Worm (Caenorhabditis elegans): Measurements from ENCODE around the gene dolk-1.

The dolk-1 gene

DNA sequence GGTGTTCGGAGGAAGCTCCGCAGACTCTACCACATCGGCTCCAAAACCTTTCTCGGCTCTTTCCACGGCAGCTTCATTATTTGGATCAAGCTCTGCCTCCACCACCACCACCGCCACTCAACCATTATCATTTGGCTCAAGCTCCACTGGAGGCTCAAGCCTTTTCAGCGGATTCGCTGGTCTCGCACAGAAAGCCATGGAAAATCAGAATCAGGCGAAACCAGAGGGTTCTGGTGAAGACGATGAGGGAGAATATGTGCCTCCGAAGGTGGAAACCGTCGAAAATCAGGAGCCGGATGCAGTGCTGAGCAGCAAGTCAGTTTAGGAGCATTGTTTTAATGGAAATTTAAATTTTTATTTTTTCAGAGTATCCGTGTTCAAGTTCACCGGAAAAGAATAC, 16.3 kb downstream of the dolk-1 start:
- TF ChIP-seq ztf-29 (GFP tag; IDR thresholded peaks at IDR 0.05) (no peak), ref-1 (GFP tag; conservative IDR thresholded peaks at IDR 0.05) (no peak), tab-1 (GFP tag; IDR thresholded peaks at IDR 0.05) (no peak), T22C8.4 (GFP tag; IDR thresholded peaks at IDR 0.05) (no peak), klf-2 (GFP tag; conservative IDR thresholded peaks at IDR 0.05) (no peak), ztf-23 (GFP tag; IDR thresholded peaks at IDR 0.05) (no peak), cog-1 (tag; optimal IDR thresholded peaks at IDR 0.05) (no peak), flt-1 (GFP tag; IDR thresholded peaks at IDR 0.05) (no peak), med-1 (GFP tag; optimal IDR thresholded peaks at IDR 0.05; ENCODE audit: insufficient read depth) (no peak)

DNA sequence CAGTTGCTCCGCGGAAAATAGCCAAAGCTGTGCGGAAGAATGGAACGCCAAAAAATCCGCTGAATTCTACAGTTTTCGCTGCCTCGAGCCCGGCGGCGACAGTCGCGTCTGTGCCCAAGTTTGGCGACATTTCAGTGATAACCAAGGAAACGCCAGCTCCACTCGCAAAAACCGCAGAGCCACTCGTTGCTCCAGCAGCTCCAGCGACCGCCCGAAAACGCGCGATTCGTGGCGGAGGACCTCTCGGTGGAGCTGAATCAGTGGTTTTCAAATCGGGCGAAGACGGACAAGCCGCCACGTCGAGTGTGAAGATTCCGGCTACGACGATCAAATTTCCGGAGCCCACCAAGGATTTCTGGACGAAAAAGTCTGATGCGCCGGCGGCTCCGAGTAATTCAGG, 17.2 kb downstream of the dolk-1 start:
- TF ChIP-seq ztf-23 (GFP tag; IDR thresholded peaks at IDR 0.05) (no peak), klf-2 (GFP tag; conservative IDR thresholded peaks at IDR 0.05) (no peak), med-1 (GFP tag; optimal IDR thresholded peaks at IDR 0.05; ENCODE audit: insufficient read depth) (no peak), cog-1 (tag; optimal IDR thresholded peaks at IDR 0.05) (no peak), ref-1 (GFP tag; conservative IDR thresholded peaks at IDR 0.05) (no peak), flt-1 (GFP tag; IDR thresholded peaks at IDR 0.05) (no peak), tab-1 (GFP tag; IDR thresholded peaks at IDR 0.05) (no peak), T22C8.4 (GFP tag; IDR thresholded peaks at IDR 0.05) (no peak), ztf-29 (GFP tag; IDR thresholded peaks at IDR 0.05) (no peak)

DNA sequence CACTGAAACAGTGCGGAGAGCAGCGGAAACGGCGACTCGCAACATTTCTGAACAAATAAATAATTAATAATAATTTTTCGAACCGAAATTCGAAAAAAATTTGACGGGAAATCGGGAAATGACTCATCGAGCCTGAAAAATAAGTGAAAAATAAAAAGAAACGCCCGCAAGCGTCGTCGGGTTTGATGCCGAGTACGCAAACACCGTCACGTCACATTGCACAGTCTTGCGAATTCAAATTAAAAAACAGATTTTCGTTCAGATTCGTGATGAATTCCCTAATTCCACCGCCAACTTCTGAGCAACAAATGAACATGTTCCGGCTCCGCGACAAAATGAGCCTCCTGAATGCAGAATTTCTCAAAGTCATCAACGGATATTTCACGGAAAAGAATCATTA, 17.8 kb downstream of the dolk-1 start, which contains the start of the genes ndab-1 and npp-16:
ndab-1 (minus strand) TSS at position 47 of the 400 bp plus-strand sequence.
npp-16 (plus strand) TSS at position 263 of the 400 bp plus-strand sequence.
- 0 out of 2 replicates have a peak, but pooled peaks have one; percentile 36 for TF ChIP-seq flt-1 (GFP tag; IDR thresholded peaks at IDR 0.05)
- no peak for TF ChIP-seq ref-1 (GFP tag; conservative IDR thresholded peaks at IDR 0.05)
- no peak for TF ChIP-seq med-1 (GFP tag; optimal IDR thresholded peaks at IDR 0.05; ENCODE audit: insufficient read depth)
- no peak for TF ChIP-seq T22C8.4 (GFP tag; IDR thresholded peaks at IDR 0.05)

DNA sequence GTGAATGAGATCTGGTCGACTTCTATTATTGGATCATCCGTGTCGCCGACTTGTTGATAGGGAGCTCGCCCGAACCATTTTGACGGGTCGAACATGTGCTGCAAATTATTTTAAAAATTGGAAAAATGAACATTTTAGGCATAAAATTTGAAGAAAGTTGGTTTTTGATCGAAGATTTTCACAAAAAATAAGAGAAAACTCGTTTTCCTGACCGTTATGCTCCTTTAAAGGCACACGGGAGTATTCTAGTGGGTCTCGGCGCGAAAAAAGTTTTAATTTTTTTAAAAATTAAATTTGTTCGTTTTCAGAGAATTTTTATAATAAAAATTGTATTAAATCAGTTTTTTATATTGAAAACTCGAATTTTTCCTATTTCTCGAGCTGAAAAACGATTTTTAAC, 19.2 kb downstream of the dolk-1 start, which contains the start of gene Y56A3A.16:
Y56A3A.16 (minus strand) TSS at position 101 of the 400 bp plus-strand sequence.
- no peak for TF ChIP-seq ztf-23 (GFP tag; IDR thresholded peaks at IDR 0.05)
- no peak for TF ChIP-seq flt-1 (GFP tag; IDR thresholded peaks at IDR 0.05)

DNA sequence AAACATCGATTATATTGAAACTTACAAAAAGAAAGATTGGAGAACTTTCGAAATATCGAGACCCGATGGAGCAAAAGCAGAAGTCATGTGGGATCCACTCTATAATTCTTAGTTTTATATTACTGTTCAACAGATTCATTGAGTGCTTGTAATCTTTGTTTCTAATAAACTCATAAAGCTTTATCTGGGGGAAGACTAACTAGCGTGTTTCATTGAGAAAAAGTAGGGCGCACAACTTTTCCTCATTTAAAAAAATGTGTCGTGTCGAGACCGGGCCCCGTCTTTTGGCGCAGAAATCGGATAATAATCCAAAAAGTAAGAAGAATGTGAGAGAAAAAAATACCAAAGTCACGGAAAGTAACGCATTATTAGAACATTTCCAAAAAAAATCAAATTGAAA, 23.7 kb downstream of the dolk-1 start, which contains the start of gene faah-4:
faah-4 (minus strand) TSS at position 101 of the 400 bp plus-strand sequence.
- TF ChIP-seq flt-1 (GFP tag; IDR thresholded peaks at IDR 0.05) = no peak
- no peak for TF ChIP-seq T22C8.4 (GFP tag; IDR thresholded peaks at IDR 0.05)
- TF ChIP-seq ref-1 (GFP tag; conservative IDR thresholded peaks at IDR 0.05) = no peak
- no peak for TF ChIP-seq ztf-29 (GFP tag; IDR thresholded peaks at IDR 0.05)
- TF ChIP-seq tab-1 (GFP tag; IDR thresholded peaks at IDR 0.05) = no peak
- no peak for TF ChIP-seq cog-1 (tag; optimal IDR thresholded peaks at IDR 0.05)
- no peak for TF ChIP-seq klf-2 (GFP tag; conservative IDR thresholded peaks at IDR 0.05)
- TF ChIP-seq med-1 (GFP tag; optimal IDR thresholded peaks at IDR 0.05; ENCODE audit: insufficient read depth) = no peak
- no peak for TF ChIP-seq ztf-23 (GFP tag; IDR thresholded peaks at IDR 0.05)

DNA sequence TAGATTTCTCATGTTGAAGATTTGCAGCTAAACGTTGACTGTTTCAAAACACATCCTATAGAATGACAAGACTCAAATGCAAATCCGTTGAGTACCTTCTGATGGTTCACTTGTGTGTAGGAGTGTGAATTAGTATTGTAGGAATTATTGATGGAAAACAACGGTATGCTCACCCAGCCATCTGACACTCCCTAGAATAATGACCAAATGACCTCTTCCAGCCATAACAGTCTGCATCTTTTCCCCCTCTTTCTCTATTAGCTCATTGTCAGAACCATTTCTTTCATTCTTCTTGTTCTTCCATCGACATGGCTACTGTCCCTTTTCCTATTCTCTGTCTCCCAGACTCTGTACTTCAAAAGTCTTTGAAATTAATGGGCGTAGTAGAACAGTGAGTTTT, 24.8 kb downstream of the dolk-1 start, which contains the start of gene fbxb-24:
fbxb-24 (plus strand) TSS at position 301 of the 400 bp plus-strand sequence.
- TF ChIP-seq ztf-23 (GFP tag; IDR thresholded peaks at IDR 0.05) = no peak
- TF ChIP-seq T22C8.4 (GFP tag; IDR thresholded peaks at IDR 0.05) = no peak

DNA sequence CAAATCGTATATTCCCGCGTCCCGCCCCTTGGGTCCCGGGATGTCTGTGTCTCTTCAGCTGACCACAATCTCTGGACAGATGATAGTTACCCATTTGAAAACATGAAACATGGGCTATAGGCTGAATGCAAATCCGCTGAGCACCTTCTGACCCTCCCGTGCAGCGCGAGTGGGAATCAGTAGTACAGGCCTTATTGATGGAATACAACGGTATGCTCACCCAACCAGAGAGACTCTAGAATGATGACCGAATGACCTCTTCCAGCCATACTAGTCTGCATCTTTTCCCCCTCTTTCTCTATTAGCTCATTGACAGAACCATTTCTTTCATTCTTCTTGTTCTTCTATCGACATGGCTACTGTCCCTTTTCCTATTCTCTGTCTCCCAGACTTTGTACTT, 26.3 kb downstream of the dolk-1 start, which contains the start of gene sdz-33:
sdz-33 (plus strand) TSS at position 301 of the 400 bp plus-strand sequence.
- TF ChIP-seq tab-1 (GFP tag; IDR thresholded peaks at IDR 0.05) = no peak
- TF ChIP-seq med-1 (GFP tag; optimal IDR thresholded peaks at IDR 0.05; ENCODE audit: insufficient read depth) = no peak
- TF ChIP-seq ztf-23 (GFP tag; IDR thresholded peaks at IDR 0.05) = no peak
- no peak for TF ChIP-seq ztf-29 (GFP tag; IDR thresholded peaks at IDR 0.05)
- TF ChIP-seq cog-1 (tag; optimal IDR thresholded peaks at IDR 0.05) = no peak
- TF ChIP-seq ref-1 (GFP tag; conservative IDR thresholded peaks at IDR 0.05) = no peak
- no peak for TF ChIP-seq flt-1 (GFP tag; IDR thresholded peaks at IDR 0.05)
- TF ChIP-seq klf-2 (GFP tag; conservative IDR thresholded peaks at IDR 0.05) = no peak
- no peak for TF ChIP-seq T22C8.4 (GFP tag; IDR thresholded peaks at IDR 0.05)

DNA sequence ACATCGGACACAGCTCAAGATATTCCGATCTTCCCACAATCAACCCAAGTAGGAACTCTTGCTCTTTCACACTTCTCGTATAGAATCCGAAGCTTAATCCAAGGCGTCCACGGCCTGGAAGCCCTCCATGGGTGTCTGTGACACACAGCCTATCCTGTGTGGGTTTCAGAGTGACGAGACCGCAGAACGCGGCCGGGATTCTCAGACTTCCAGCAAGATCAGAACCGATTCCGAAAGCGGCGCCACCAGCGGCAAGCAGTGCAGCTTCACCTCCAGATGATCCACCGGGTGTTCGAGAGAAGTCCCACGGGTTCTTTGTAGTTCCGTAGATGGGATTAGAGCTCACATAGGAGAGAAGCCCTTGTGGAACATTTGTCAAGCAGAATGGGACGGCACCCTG, 30.7 kb downstream of the dolk-1 start:
- no peak for TF ChIP-seq cog-1 (tag; optimal IDR thresholded peaks at IDR 0.05)
- no peak for TF ChIP-seq med-1 (GFP tag; optimal IDR thresholded peaks at IDR 0.05; ENCODE audit: insufficient read depth)
- no peak for TF ChIP-seq ztf-23 (GFP tag; IDR thresholded peaks at IDR 0.05)
- no peak for TF ChIP-seq klf-2 (GFP tag; conservative IDR thresholded peaks at IDR 0.05)
- TF ChIP-seq flt-1 (GFP tag; IDR thresholded peaks at IDR 0.05) = no peak
- TF ChIP-seq T22C8.4 (GFP tag; IDR thresholded peaks at IDR 0.05) = no peak
- no peak for TF ChIP-seq ref-1 (GFP tag; conservative IDR thresholded peaks at IDR 0.05)
- no peak for TF ChIP-seq tab-1 (GFP tag; IDR thresholded peaks at IDR 0.05)
- no peak for TF ChIP-seq ztf-29 (GFP tag; IDR thresholded peaks at IDR 0.05)

DNA sequence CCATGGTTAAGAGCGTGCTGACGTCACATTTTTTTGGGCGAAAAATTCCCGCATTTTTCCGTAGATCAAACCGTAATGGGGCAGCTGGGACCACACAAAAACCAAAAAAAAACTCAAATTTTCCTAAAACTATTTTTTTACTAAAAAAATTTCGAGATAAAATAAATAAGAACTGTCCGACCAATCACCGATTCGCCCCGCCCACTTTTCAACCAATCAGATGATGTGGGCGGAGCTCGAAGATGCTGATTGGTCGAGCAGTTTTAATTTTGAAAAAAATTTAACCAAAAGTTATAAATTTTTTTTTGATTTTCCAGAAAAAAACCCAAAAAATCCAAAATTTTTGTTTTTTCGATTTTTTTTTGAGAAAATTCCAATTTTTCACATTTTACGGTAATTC, 33.4 kb downstream of the dolk-1 start:
- TF ChIP-seq ztf-29 (GFP tag; IDR thresholded peaks at IDR 0.05) (no peak), flt-1 (GFP tag; IDR thresholded peaks at IDR 0.05) (no peak), med-1 (GFP tag; optimal IDR thresholded peaks at IDR 0.05; ENCODE audit: insufficient read depth) (no peak), klf-2 (GFP tag; conservative IDR thresholded peaks at IDR 0.05) (no peak), cog-1 (tag; optimal IDR thresholded peaks at IDR 0.05) (no peak)

DNA sequence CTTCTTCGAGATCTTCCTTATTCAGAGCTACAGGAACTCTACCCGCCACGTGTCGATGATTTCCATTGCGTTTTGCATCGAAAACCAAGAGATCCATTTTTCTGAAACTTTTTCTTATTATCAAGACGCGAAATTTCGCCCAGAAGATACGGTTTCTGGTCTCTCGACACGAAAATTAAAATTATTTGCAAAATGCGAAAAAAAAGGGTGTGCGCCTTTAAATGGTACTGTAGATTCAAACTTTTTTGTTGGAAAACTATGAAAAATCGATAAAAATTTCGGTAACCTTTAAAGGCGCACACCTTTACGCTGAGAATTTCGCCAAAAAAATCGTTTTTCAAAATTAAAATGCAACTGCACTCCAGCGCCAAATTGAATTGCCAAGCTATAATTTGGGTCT, 35.3 kb downstream of the dolk-1 start, which contains the start of gene tsen-2:
tsen-2 (minus strand) TSS at position 101 of the 400 bp plus-strand sequence.
- TF ChIP-seq T22C8.4 (GFP tag; IDR thresholded peaks at IDR 0.05) (no peak), klf-2 (GFP tag; conservative IDR thresholded peaks at IDR 0.05) (no peak)

DNA sequence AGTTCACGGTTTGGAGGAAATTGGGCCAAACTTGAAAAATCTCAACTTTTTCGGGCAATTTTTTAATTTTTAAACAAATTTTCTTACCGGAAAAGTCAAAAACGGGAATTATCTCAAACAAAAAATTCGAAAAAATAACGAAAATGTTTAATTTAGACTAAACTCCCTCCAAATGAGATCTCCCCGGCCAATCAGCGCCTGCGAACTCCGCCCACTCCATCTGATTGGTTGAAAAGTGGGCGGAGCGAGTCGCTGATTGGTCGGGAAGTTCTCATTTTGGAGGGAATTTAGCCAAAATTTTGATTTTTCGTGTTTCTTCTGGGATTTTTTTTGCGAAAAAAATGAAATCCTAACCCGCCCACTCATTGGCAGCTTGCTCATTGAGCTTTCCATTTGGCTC, 36.8 kb downstream of the dolk-1 start:
- no peak for TF ChIP-seq tab-1 (GFP tag; IDR thresholded peaks at IDR 0.05)
- no peak for TF ChIP-seq flt-1 (GFP tag; IDR thresholded peaks at IDR 0.05)
- no peak for TF ChIP-seq ref-1 (GFP tag; conservative IDR thresholded peaks at IDR 0.05)
- TF ChIP-seq klf-2 (GFP tag; conservative IDR thresholded peaks at IDR 0.05) = no peak
- TF ChIP-seq T22C8.4 (GFP tag; IDR thresholded peaks at IDR 0.05) = no peak
- TF ChIP-seq ztf-23 (GFP tag; IDR thresholded peaks at IDR 0.05) = no peak
- TF ChIP-seq med-1 (GFP tag; optimal IDR thresholded peaks at IDR 0.05; ENCODE audit: insufficient read depth) = no peak
- no peak for TF ChIP-seq cog-1 (tag; optimal IDR thresholded peaks at IDR 0.05)
